Fruit fly (Drosophila melanogaster) whole organism: ENCODE measurements around the gene CG4751.

Experiments used
- CG8478 ChIP-seq: fragments of >200 bp; optimal IDR thresholded peaks from 2 replicates; lab custom pipeline; 2018; ENCODE audit warnings: inconsistent platforms
- Dll ChIP-seq: fragments of >200 bp; optimal IDR thresholded peaks from 2 replicates; lab custom pipeline; 2017
- EcR ChIP-seq, 2 experiments: fragments of >200 bp; optimal IDR thresholded peaks; 2 replicates each; lab custom pipeline; 2017; ENCODE audit warnings: missing biosample characterization in 2 of 2, missing genetic modification characterization in 2 of 2, missing genetic modification reagents in 2 of 2
- pan ChIP-seq: fragments of >200 bp; optimal IDR thresholded peaks from 2 replicates; lab custom pipeline; 2017
- psq ChIP-seq: fragments of >200 bp; optimal IDR thresholded peaks from 2 replicates; lab custom pipeline; 2017
- usp ChIP-seq: fragments of >200 bp; optimal IDR thresholded peaks from 2 replicates; lab custom pipeline; 2017; ENCODE audit warnings: missing biosample characterization, missing genetic modification characterization, mixed read lengths

DNA sequence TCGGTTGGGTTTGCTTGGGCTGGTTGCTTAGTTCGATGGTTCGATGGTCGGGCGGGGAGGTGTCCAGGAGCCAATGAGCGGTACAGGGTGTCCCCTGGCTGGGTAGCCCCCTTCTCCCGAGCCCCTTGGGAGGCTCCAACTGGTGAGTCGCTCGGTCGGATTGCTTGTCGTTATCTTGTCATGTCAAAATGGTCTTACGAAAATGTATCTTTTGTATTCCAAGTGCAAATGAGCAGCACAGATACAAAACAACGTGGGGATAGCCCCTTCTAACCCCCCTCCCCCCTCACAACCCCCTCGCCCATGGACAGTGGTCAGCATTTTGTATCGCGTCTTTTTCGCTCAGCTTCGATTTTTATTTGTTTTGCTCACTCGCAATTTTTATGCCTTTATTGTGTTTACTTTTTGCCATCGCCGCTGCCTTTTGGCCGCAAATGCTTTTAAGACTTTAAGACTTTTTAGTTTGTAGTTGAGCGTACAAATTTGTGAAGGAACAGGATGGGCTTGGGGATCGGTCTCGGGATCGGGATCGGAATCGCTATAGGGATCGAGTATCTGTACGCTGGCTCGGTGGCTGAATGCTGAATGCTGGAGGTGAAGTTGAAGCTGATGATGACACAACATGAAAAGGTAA lies 52.2 kb downstream of the CG4751 start:
- TF ChIP-seq pan (lab: Kevin White, UChicago) (no peak), usp (no peak), CG8478 (no peak), EcR (GFP tag; optimal IDR thresholded peaks at IDR 0.05; lab: Kevin White, UChicago) (no peak), Dll (lab: Kevin White, UChicago) (no peak), psq (lab: Kevin White, UChicago) (no peak)
